Worm (Caenorhabditis elegans) whole organism, L4 larva: Measurements from ENCODE around the gene pud-1.2.

Source experiments
- Y75B8A.6 ChIP-seq: fragments of 200-800 bp; sonication (Bioruptor generic); IDR thresholded peaks from 2 replicates; pipeline ENCODE4 v1.3.6; 2022; ENCODE audit warnings: missing genetic modification reagents, missing genetic modification characterization, missing compliant biosample characterization
- egl-27 ChIP-seq: sonication (generic microtip); optimal IDR thresholded peaks from 3 replicates; lab custom pipeline; 2017; ENCODE audit warnings: missing biosample characterization, missing genetic modification reagents, missing genetic modification characterization
- fkh-10 ChIP-seq: fragments of 150-350 bp; optimal IDR thresholded peaks from 2 replicates; lab custom pipeline; 2014; ENCODE audit warnings: missing biosample characterization, missing genetic modification reagents, missing genetic modification characterization
- fos-1 ChIP-seq: fragments of 150-350 bp; optimal IDR thresholded peaks from 2 replicates; lab custom pipeline; 2014; ENCODE audit warnings: missing biosample characterization, missing genetic modification characterization
- lin-39 ChIP-seq: fragments of 150-350 bp; optimal IDR thresholded peaks from 2 replicates; lab custom pipeline; 2014; ENCODE audit warnings: missing biosample characterization, missing genetic modification reagents, missing genetic modification characterization
- mes-2 ChIP-seq: sonication (generic microtip); optimal IDR thresholded peaks from 2 replicates; lab custom pipeline; 2016; ENCODE audit warnings: missing genotype, mild to moderate bottlenecking, missing genetic modification characterization, missing compliant biosample characterization; ENCODE audit not compliant: poor library complexity, severe bottlenecking
- nhr-102 ChIP-seq: sonication (generic microtip); optimal IDR thresholded peaks from 2 replicates; lab custom pipeline; 2016; ENCODE audit warnings: mild to moderate bottlenecking, missing genetic modification characterization, moderate library complexity, missing compliant biosample characterization
- nhr-11 ChIP-seq: fragments of 150-350 bp; optimal IDR thresholded peaks from 2 replicates; lab custom pipeline; 2014; ENCODE audit warnings: missing biosample characterization, missing genetic modification characterization
- pqm-1 ChIP-seq: sonication (generic microtip); optimal IDR thresholded peaks from 2 replicates; lab custom pipeline; 2017; ENCODE audit warnings: missing biosample characterization, missing genetic modification characterization
- zip-11 ChIP-seq: fragments of 200-800 bp; sonication (Bioruptor generic); IDR thresholded peaks from 2 replicates; pipeline ENCODE4 v1.3.6; 2022; ENCODE audit warnings: missing genetic modification characterization, missing compliant biosample characterization

- TF ChIP-seq Y75B8A.6 (GFP tag; lab: Robert Waterston, UW) (no peak), egl-27 (tag; lab: Kevin White, UChicago) (no peak), pqm-1 (tag; lab: Kevin White, UChicago) (no peak), fos-1 (tag; lab: Kevin White, UChicago) (no peak), nhr-102 (tag; lab: Kevin White, UChicago) (no peak), lin-39 (tag; lab: Kevin White, UChicago) (no peak), mes-2 (no peak), fkh-10 (GFP tag; lab: Kevin White, UChicago) (no peak), nhr-11 (tag; lab: Kevin White, UChicago) (no peak), zip-11 (no peak)
Measured at ce11 chrV:2285107-2285506, 37.3 kb downstream of the pud-1.2 start, which contains the start of gene nhr-227.
